Worm (Caenorhabditis elegans) whole organism, L1 larva: ENCODE measurements around the gene sru-37.

Experiments
- C16A3.4 ChIP-seq: fragments of 150-350 bp; optimal IDR thresholded peaks from 2 replicates; lab custom pipeline; 2014; ENCODE audit warnings: missing biosample characterization, missing genetic modification characterization
- C34B4.2 ChIP-seq: sonication (generic microtip); optimal IDR thresholded peaks from 2 replicates; lab custom pipeline; 2017; ENCODE audit warnings: mild to moderate bottlenecking, missing genetic modification characterization, missing compliant biosample characterization
- F16B12.6 ChIP-seq: fragments of 150-350 bp; optimal IDR thresholded peaks from 2 replicates; lab custom pipeline; 2014; ENCODE audit warnings: missing biosample characterization, missing genetic modification characterization
- Y116A8C.19 ChIP-seq: sonication (generic microtip); optimal IDR thresholded peaks from 2 replicates; lab custom pipeline; 2016; ENCODE audit warnings: missing compliant biosample characterization, missing genetic modification characterization, borderline replicate concordance
- alr-1 ChIP-seq: fragments of 200-800 bp; sonication (Bioruptor generic); optimal IDR thresholded peaks from 2 replicates; lab custom pipeline; 2018; ENCODE audit warnings: borderline replicate concordance, mild to moderate bottlenecking, missing genetic modification characterization, missing compliant biosample characterization
- ceh-82 ChIP-seq, 3 experiments: fragments of 150-350 bp in 1 of 3; sonication (generic microtip) in 2 of 3; optimal IDR thresholded peaks; 2 replicates each; lab custom pipeline; 2014 to 2017; ENCODE audit warnings: missing biosample characterization in 3 of 3, missing genetic modification characterization in 3 of 3
- ceh-88 ChIP-seq: fragments of 200-800 bp; sonication (Bioruptor generic); IDR thresholded peaks from 2 replicates; pipeline ENCODE4 v1.3.6; 2022; ENCODE audit warnings: missing genetic modification characterization, missing compliant biosample characterization
- dpl-1 ChIP-seq, 3 experiments: fragments of 150-350 bp in 2 of 3; sonication (generic microtip) in 1 of 3; optimal IDR thresholded peaks; 2 replicates each; lab custom pipeline; 2014 to 2017; ENCODE audit warnings: missing biosample characterization in 3 of 3, missing genetic modification characterization in 3 of 3, missing genetic modification reagents in 3 of 3
- dsc-1 ChIP-seq: sonication (generic microtip); optimal IDR thresholded peaks from 2 replicates; lab custom pipeline; 2016; ENCODE audit warnings: mild to moderate bottlenecking, missing genetic modification characterization, missing compliant biosample characterization
- egl-27 ChIP-seq, 2 experiments: fragments of 150-350 bp in 1 of 2; sonication (generic microtip); optimal IDR thresholded peaks; 3 replicates each; lab custom pipeline; 2017 to 2018; ENCODE audit warnings: missing biosample characterization in 2 of 2, missing genetic modification characterization in 2 of 2, missing genetic modification reagents in 2 of 2
- elt-2 ChIP-seq: sonication (generic microtip); optimal IDR thresholded peaks from 2 replicates; lab custom pipeline; 2016; ENCODE audit warnings: missing genetic modification characterization, mild to moderate bottlenecking, inconsistent platforms, missing compliant biosample characterization, missing genetic modification reagents
- elt-3 ChIP-seq, 6 experiments: fragments of 150-350 bp in 1 of 6; sonication (generic microtip); optimal IDR thresholded peaks; 2 replicates each; lab custom pipeline; 2017 to 2018; ENCODE audit warnings: missing biosample characterization in 6 of 6, missing genetic modification characterization in 6 of 6, inconsistent platforms in 1 of 6
- ets-5 ChIP-seq: fragments of 200-800 bp; sonication (Bioruptor generic); IDR thresholded peaks from 2 replicates; pipeline ENCODE4 v1.3.6; 2022; ENCODE audit warnings: missing genetic modification characterization, missing compliant biosample characterization
- fkh-10 ChIP-seq: sonication (generic microtip); optimal IDR thresholded peaks from 2 replicates; lab custom pipeline; 2017; ENCODE audit warnings: missing biosample characterization, missing genetic modification reagents, missing genetic modification characterization
- fkh-8 ChIP-seq: sonication (generic microtip); optimal IDR thresholded peaks from 2 replicates; lab custom pipeline; 2016; ENCODE audit warnings: mild to moderate bottlenecking, missing genetic modification characterization, missing compliant biosample characterization
- fos-1 ChIP-seq: fragments of 150-350 bp; optimal IDR thresholded peaks from 2 replicates; lab custom pipeline; 2014; ENCODE audit warnings: missing biosample characterization, missing genetic modification characterization
- hpl-2 ChIP-seq: fragments of 150-350 bp; optimal IDR thresholded peaks from 2 replicates; lab custom pipeline; 2014; ENCODE audit warnings: missing biosample characterization, missing genetic modification reagents, missing genetic modification characterization
- irx-1 ChIP-seq: sonication (generic microtip); optimal IDR thresholded peaks from 2 replicates; lab custom pipeline; 2016; ENCODE audit warnings: missing genetic modification characterization, missing compliant biosample characterization
- isw-1 ChIP-seq: fragments of 200-800 bp; sonication (Bioruptor generic); IDR thresholded peaks from 2 replicates; pipeline ENCODE4 v1.3.6; 2022; ENCODE audit warnings: missing genetic modification characterization, missing compliant biosample characterization
- lin-15B ChIP-seq: fragments of 150-350 bp; sonication (generic microtip); optimal IDR thresholded peaks from 3 replicates; lab custom pipeline; 2014; ENCODE audit warnings: missing biosample characterization, missing genetic modification characterization
- lin-35 ChIP-seq, 2 experiments: fragments of 150-350 bp; optimal IDR thresholded peaks; 2 replicates each; lab custom pipeline; 2014; ENCODE audit warnings: missing biosample characterization in 2 of 2, missing genetic modification characterization in 2 of 2, missing genetic modification reagents in 2 of 2
- lsy-2 ChIP-seq, 2 experiments: fragments of 150-350 bp; optimal IDR thresholded peaks; 2 replicates each; lab custom pipeline; 2014; ENCODE audit warnings: missing biosample characterization in 2 of 2, missing genetic modification characterization in 2 of 2
- mdl-1 ChIP-seq, 2 experiments: fragments of 150-350 bp; optimal IDR thresholded peaks; 2 replicates each; lab custom pipeline; 2014 to 2017; ENCODE audit warnings: missing biosample characterization in 2 of 2, missing genetic modification characterization in 2 of 2, inconsistent platforms in 1 of 2
- nhr-12 ChIP-seq: sonication (generic microtip); optimal IDR thresholded peaks from 2 replicates; lab custom pipeline; 2017; ENCODE audit warnings: missing biosample characterization, missing genetic modification characterization
- nhr-19 ChIP-seq: fragments of 200-800 bp; sonication (Bioruptor generic); conservative IDR thresholded peaks from 2 replicates; pipeline ENCODE4 v1.3.6; 2022; ENCODE audit warnings: missing genetic modification characterization, missing compliant biosample characterization
- nhr-20 ChIP-seq: sonication (generic microtip); optimal IDR thresholded peaks from 2 replicates; lab custom pipeline; 2016; ENCODE audit warnings: mild to moderate bottlenecking, missing genetic modification characterization, missing compliant biosample characterization
- nhr-237 ChIP-seq: fragments of 150-350 bp; optimal IDR thresholded peaks from 2 replicates; lab custom pipeline; 2014; ENCODE audit warnings: missing biosample characterization, missing genetic modification characterization
- nhr-28 ChIP-seq: fragments of 150-350 bp; optimal IDR thresholded peaks from 2 replicates; lab custom pipeline; 2014; ENCODE audit warnings: missing biosample characterization, missing genetic modification characterization
- nhr-47 ChIP-seq: sonication (generic microtip); optimal IDR thresholded peaks from 2 replicates; lab custom pipeline; 2016; ENCODE audit warnings: mild to moderate bottlenecking, missing genetic modification characterization, moderate library complexity, missing compliant biosample characterization
- nhr-71 ChIP-seq: sonication (generic microtip); optimal IDR thresholded peaks from 2 replicates; lab custom pipeline; 2016; ENCODE audit warnings: mild to moderate bottlenecking, missing genetic modification characterization, moderate library complexity, missing compliant biosample characterization
- nhr-77 ChIP-seq: fragments of 150-350 bp; optimal IDR thresholded peaks from 2 replicates; lab custom pipeline; 2014; ENCODE audit warnings: missing biosample characterization, missing genetic modification characterization
- nhr-90 ChIP-seq: sonication (generic microtip); optimal IDR thresholded peaks from 2 replicates; lab custom pipeline; 2016; ENCODE audit warnings: mild to moderate bottlenecking, missing genetic modification characterization, missing compliant biosample characterization; ENCODE audit not compliant: poor library complexity
- pax-3 ChIP-seq: fragments of 200-800 bp; sonication (Bioruptor generic); optimal IDR thresholded peaks from 2 replicates; lab custom pipeline; 2018; ENCODE audit warnings: mild to moderate bottlenecking, missing genetic modification characterization, moderate library complexity, missing compliant biosample characterization
- snpc-4 ChIP-seq: fragments of 150-350 bp; optimal IDR thresholded peaks from 2 replicates; lab custom pipeline; 2014; ENCODE audit warnings: missing biosample characterization, missing genetic modification characterization
- snu-23 ChIP-seq: sonication (generic microtip); optimal IDR thresholded peaks from 2 replicates; lab custom pipeline; 2016; ENCODE audit warnings: missing genetic modification characterization, missing compliant biosample characterization
- sox-4 ChIP-seq: sonication (generic microtip); optimal IDR thresholded peaks from 2 replicates; lab custom pipeline; 2016; ENCODE audit warnings: missing genetic modification characterization, missing compliant biosample characterization
- sptf-1 ChIP-seq: fragments of 150-350 bp; optimal IDR thresholded peaks from 2 replicates; lab custom pipeline; 2014; ENCODE audit warnings: missing biosample characterization, missing genetic modification characterization
- unc-86 ChIP-seq: sonication (generic microtip); optimal IDR thresholded peaks from 2 replicates; lab custom pipeline; 2016; ENCODE audit warnings: missing genetic modification characterization, missing compliant biosample characterization
- zag-1 ChIP-seq: fragments of 150-350 bp; optimal IDR thresholded peaks from 2 replicates; lab custom pipeline; 2014; ENCODE audit warnings: missing biosample characterization, missing genetic modification characterization
- ztf-11 ChIP-seq, 2 experiments: sonication (generic microtip); optimal IDR thresholded peaks; 2 replicates each; lab custom pipeline; 2016 to 2017; ENCODE audit warnings: missing genetic modification characterization in 2 of 2, missing biosample characterization in 1 of 2, missing compliant biosample characterization in 1 of 2

The sru-37 gene

ce11 chrV:9791332-9791731 lies 13.9 kb upstream of the sru-37 start, which contains the start of gene lipl-2:
Gene lipl-2, plus strand, starts transcription at chrV:9791567.
- TF ChIP-seq alr-1 (tag; lab: Kevin White, UChicago) (no peak), lin-35 (GFP tag; optimal IDR thresholded peaks at IDR 0.05; lab: Kevin White, UChicago) (peak in 1 of 2 experiments; percentile 3), irx-1 (tag; lab: Kevin White, UChicago) (no peak), C34B4.2 (tag; lab: Kevin White, UChicago) (no peak), lin-15B (tag; lab: Kevin White, UChicago) (no peak), nhr-77 (no peak), snpc-4 (no peak), isw-1 (GFP tag; lab: Robert Waterston, UW) (no peak), sptf-1 (tag; lab: Kevin White, UChicago) (no peak), elt-3 (tag; optimal IDR thresholded peaks at IDR 0.05; lab: Kevin White, UChicago) (no peak), ztf-11 (tag; optimal IDR thresholded peaks at IDR 0.05; lab: Kevin White, UChicago) (no peak), nhr-71 (tag; lab: Kevin White, UChicago) (peak; percentile 15), ets-5 (GFP tag; lab: Robert Waterston, UW) (no peak), ceh-82 (tag; optimal IDR thresholded peaks at IDR 0.05; lab: Kevin White, UChicago) (no peak), Y116A8C.19 (tag; lab: Kevin White, UChicago) (no peak), hpl-2 (GFP tag; lab: Kevin White, UChicago) (no peak), elt-2 (tag; lab: Kevin White, UChicago) (peak; percentile 84), nhr-19 (GFP tag; lab: Robert Waterston, UW) (no peak), nhr-12 (no peak), nhr-20 (peak; percentile 52), zag-1 (no peak)

ce11 chrV:9794997-9795396 lies 10.3 kb upstream of the sru-37 start:
- peak; percentile 11 for TF ChIP-seq nhr-47
- TF ChIP-seq dsc-1 (tag; lab: Kevin White, UChicago), result peak; percentile 46
- peak; percentile 39 for TF ChIP-seq pax-3 (tag; lab: Kevin White, UChicago)
- TF ChIP-seq nhr-77, result no peak
- TF ChIP-seq nhr-90 (tag; lab: Kevin White, UChicago), result no peak
- TF ChIP-seq elt-2 (tag; lab: Kevin White, UChicago), result peak; percentile 7
- peak in 1 of 2 experiments; percentile 8 for TF ChIP-seq lsy-2 (tag; optimal IDR thresholded peaks at IDR 0.05; lab: Kevin White, UChicago)
- TF ChIP-seq nhr-71 (tag; lab: Kevin White, UChicago), result peak; percentile 42
- peak; percentile 62 for TF ChIP-seq fkh-8

- TF ChIP-seq snu-23 (GFP tag; lab: Kevin White, UChicago), result no peak
- TF ChIP-seq mdl-1 (tag; optimal IDR thresholded peaks at IDR 0.05; lab: Kevin White, UChicago), result no peak
- TF ChIP-seq egl-27 (tag; optimal IDR thresholded peaks at IDR 0.05; lab: Kevin White, UChicago), result no peak
- no peak for TF ChIP-seq ceh-88 (GFP tag; lab: Robert Waterston, UW)
- TF ChIP-seq lin-35 (GFP tag; optimal IDR thresholded peaks at IDR 0.05; lab: Kevin White, UChicago), result no peak
- TF ChIP-seq nhr-28 (tag; lab: Kevin White, UChicago), result no peak
- no peak for TF ChIP-seq F16B12.6
- TF ChIP-seq pax-3 (tag; lab: Kevin White, UChicago), result peak; percentile 30
- TF ChIP-seq fos-1 (tag; lab: Kevin White, UChicago), result no peak
- no peak for TF ChIP-seq ets-5 (GFP tag; lab: Robert Waterston, UW)
- TF ChIP-seq dpl-1 (GFP tag; optimal IDR thresholded peaks at IDR 0.05; lab: Kevin White, UChicago), result no peak
- peak; percentile 24 for TF ChIP-seq fkh-10
- no peak for TF ChIP-seq nhr-237 (tag; lab: Kevin White, UChicago)
- no peak for TF ChIP-seq unc-86 (tag; lab: Kevin White, UChicago)
- TF ChIP-seq isw-1 (GFP tag; lab: Robert Waterston, UW), result no peak
- TF ChIP-seq nhr-47, result no peak
- TF ChIP-seq fkh-8, result peak; percentile 52
- peak; percentile 77 for TF ChIP-seq dsc-1 (tag; lab: Kevin White, UChicago)
- TF ChIP-seq sox-4 (tag; lab: Kevin White, UChicago), result no peak
- no peak for TF ChIP-seq alr-1 (tag; lab: Kevin White, UChicago)
- no peak for TF ChIP-seq C34B4.2 (tag; lab: Kevin White, UChicago)
- TF ChIP-seq C16A3.4 (tag; lab: Kevin White, UChicago), result no peak
- no peak for TF ChIP-seq nhr-90 (tag; lab: Kevin White, UChicago)
These were observed 9.3 kb upstream of the sru-37 start for ce11 chrV:9796002-9796401.
